Fruit fly (Drosophila melanogaster): Measurements from ENCODE around the gene CG11694.

CG11694 gene

DNA sequence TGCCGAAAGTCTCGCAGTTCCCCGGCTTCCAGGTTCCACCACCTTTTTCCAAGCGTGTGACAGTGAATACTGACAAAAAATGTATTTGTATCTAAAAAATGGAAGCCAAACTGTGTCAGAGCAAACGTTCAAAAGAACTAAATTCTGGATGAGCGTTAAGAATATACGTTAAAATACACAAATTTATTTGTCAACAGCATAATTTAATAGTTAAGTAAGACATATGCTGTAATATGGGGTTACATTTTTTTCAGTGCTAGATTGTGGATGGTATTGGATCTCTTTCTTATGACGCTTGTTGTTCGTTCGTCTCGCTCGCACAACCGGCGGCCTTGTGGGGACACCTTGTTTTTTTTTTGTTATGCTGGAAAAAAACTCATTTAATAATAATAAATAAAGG, 43.6 kb upstream of the CG11694 start (continued):
- TF ChIP-seq CG12219 (GFP tag; optimal IDR thresholded peaks at IDR 0.05) (peak; percentile 94), Antp (GFP tag; optimal IDR thresholded peaks at IDR 0.05) (peak; percentile 96), CG10366 (GFP tag; IDR thresholded peaks at IDR 0.05) (peak; percentile 94), D19A (tag; optimal IDR thresholded peaks at IDR 0.05) (peak; percentile 82), tio (GFP tag; optimal IDR thresholded peaks at IDR 0.05) (peak; percentile 96), shn (GFP tag; optimal IDR thresholded peaks at IDR 0.05) (peak; percentile 96), Dip2 (GFP tag; IDR thresholded peaks at IDR 0.05) (peak; percentile 28; the same call in 1 of the 2 replicates), MBD-R2 (GFP tag; IDR thresholded peaks at IDR 0.05) (peak; percentile 90), CG7372 (GFP tag; IDR thresholded peaks at IDR 0.05) (peak; percentile 83), CG11247 (GFP tag; IDR thresholded peaks at IDR 0.05) (peak; percentile 94), eve (GFP tag; optimal IDR thresholded peaks at IDR 0.05) (no peak), toy (GFP tag; IDR thresholded peaks at IDR 0.05) (peak; percentile 79), CG9876 (GFP tag; optimal IDR thresholded peaks at IDR 0.05) (peak; percentile 91), ftz-f1 (GFP tag; optimal IDR thresholded peaks at IDR 0.05) (peak; percentile 94), kah (GFP tag; optimal IDR thresholded peaks at IDR 0.05) (peak; percentile 44), caup (GFP tag; optimal IDR thresholded peaks at IDR 0.05; ENCODE audit: severe bottlenecking) (peak; percentile 97), ap (GFP tag; IDR thresholded peaks at IDR 0.05) (peak; percentile 87), luna (GFP tag; optimal IDR thresholded peaks at IDR 0.05) (peak; percentile 95), B-H1 (GFP tag; IDR thresholded peaks at IDR 0.05) (peak; percentile 92), Six4 (GFP tag; optimal IDR thresholded peaks at IDR 0.05) (peak; percentile 91), CG8765 (GFP tag; IDR thresholded peaks at IDR 0.05) (peak; percentile 41; the same call in 1 of the 2 replicates), pan (optimal IDR thresholded peaks at IDR 0.05) (no peak), pan (GFP tag; optimal IDR thresholded peaks at IDR 0.05 in 1 of 2, IDR thresholded peaks at IDR 0.05 in 1 of 2) (peak in 1 of 2 experiments; percentile 95), CG11723 (GFP tag; optimal IDR thresholded peaks at IDR 0.05) (peak; percentile 80), Gsc (GFP tag; IDR thresholded peaks at IDR 0.05) (peak; percentile 66), scrt (GFP tag; optimal IDR thresholded peaks at IDR 0.05) (peak; percentile 94), Hr3 (GFP tag; optimal IDR thresholded peaks at IDR 0.05) (peak; percentile 93), CG2129 (GFP tag; IDR thresholded peaks at IDR 0.05; ENCODE audit: partially characterized antibody) (no peak), CG12155 (GFP tag; optimal IDR thresholded peaks at IDR 0.05) (peak; percentile 95), nau (GFP tag; optimal IDR thresholded peaks at IDR 0.05) (peak; percentile 88), Dll (GFP tag; IDR thresholded peaks at IDR 0.05; ENCODE audit: partially characterized antibody) (no peak), Kr (GFP tag; optimal IDR thresholded peaks at IDR 0.05) (no peak), CG33213 (GFP tag; optimal IDR thresholded peaks at IDR 0.05) (peak; percentile 96), gsb (GFP tag; IDR thresholded peaks at IDR 0.05) (peak; percentile 88), hth (optimal IDR thresholded peaks at IDR 0.05) (no peak), CG1602 (GFP tag; optimal IDR thresholded peaks at IDR 0.05) (peak; percentile 88), CG13296 (GFP tag; optimal IDR thresholded peaks at IDR 0.05) (peak; percentile 91), Camta (GFP tag; optimal IDR thresholded peaks at IDR 0.05) (peak; percentile 96), ranshi (GFP tag; IDR thresholded peaks at IDR 0.05) (peak; percentile 91), zen (tag; optimal IDR thresholded peaks at IDR 0.05) (peak; percentile 86), chinmo (GFP tag; IDR thresholded peaks at IDR 0.05; ENCODE audit: partially characterized antibody) (no peak), ems (GFP tag; optimal IDR thresholded peaks at IDR 0.05) (peak; percentile 95), Hand (GFP tag; optimal IDR thresholded peaks at IDR 0.05) (peak; percentile 94), Deaf1 (tag; optimal IDR thresholded peaks at IDR 0.05) (peak; percentile 73), CG17912 (GFP tag; optimal IDR thresholded peaks at IDR 0.05) (no peak), MTF-1 (GFP tag; optimal IDR thresholded peaks at IDR 0.05; ENCODE audit: borderline replicate concordance) (peak; percentile 79), D (optimal IDR thresholded peaks at IDR 0.05) (no peak), D (GFP tag; optimal IDR thresholded peaks at IDR 0.05) (peak; percentile 88), CG1233 (GFP tag; optimal IDR thresholded peaks at IDR 0.05) (peak; percentile 92), unc-4 (GFP tag; IDR thresholded peaks at IDR 0.05; ENCODE audit: partially characterized antibody) (no peak), maf-S (GFP tag; optimal IDR thresholded peaks at IDR 0.05) (peak; percentile 96), CG10274 (GFP tag; optimal IDR thresholded peaks at IDR 0.05) (peak; percentile 77)

Data from whole organism, embryonic.